Fruit fly (Drosophila melanogaster): ENCODE measurements around the gene CG14563.

Gene CG14563

DNA sequence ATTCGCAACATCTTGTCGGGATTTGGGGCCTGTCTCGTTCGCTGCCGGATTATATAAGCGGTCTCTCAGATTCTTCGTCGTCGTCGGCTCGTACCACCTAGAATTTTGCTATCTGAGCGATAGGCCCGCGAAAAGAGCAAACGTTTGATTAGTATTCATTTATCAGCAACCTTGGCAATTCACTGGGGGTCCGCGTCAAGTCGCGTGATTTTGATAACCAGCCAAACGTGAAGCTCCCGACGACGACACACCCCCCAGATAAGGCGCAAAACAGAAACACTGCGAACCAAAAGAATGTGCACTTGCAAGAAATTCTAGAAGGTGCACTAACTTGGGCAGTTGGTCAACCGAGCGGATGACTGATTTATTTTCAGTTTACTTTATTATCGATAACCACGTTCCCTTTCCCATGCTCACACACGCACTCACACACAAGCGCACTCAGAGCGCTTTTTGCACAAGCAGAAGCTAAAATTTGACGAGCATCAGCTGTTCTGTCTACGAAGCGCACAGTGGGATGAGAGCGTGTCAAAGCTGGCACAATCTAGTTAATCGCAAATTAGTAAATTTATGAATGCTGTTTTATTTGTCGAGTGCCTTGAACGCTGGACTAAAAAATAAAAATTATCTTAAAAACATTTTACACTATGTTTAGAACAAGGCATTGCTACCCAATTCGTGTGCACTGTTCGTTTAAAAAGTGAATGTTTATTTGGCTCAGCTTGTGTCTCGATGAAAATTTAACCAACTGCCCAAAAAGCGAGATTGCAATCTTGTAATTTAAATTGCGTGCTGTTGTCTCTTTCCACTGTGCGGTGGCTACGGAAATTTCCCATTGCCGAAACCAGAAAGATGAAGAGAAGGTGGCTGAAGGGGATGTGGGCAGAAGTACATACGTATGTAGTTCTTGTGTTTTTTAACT is 2.2 kb downstream of the CG14563 start (continued):
- TF ChIP-seq CG4282 (GFP tag; optimal IDR thresholded peaks at IDR 0.05), result peak; percentile 74
- peak; percentile 88 for TF ChIP-seq D19A (tag; optimal IDR thresholded peaks at IDR 0.05)
- peak; percentile 94 for TF ChIP-seq CG3281 (GFP tag; optimal IDR thresholded peaks at IDR 0.05)
- peak; percentile 90 for TF ChIP-seq Chrac-16 (GFP tag; optimal IDR thresholded peaks at IDR 0.05)
- TF ChIP-seq CG32532 (GFP tag; IDR thresholded peaks at IDR 0.05), result peak; percentile 89
- TF ChIP-seq bbx (GFP tag; IDR thresholded peaks at IDR 0.05; ENCODE audit: partially characterized antibody), result no peak
- TF ChIP-seq vnd (GFP tag; IDR thresholded peaks at IDR 0.05; ENCODE audit: partially characterized antibody), result 0 out of 3 replicates have a peak, but pooled peaks have one; percentile 30
- peak; percentile 91 for TF ChIP-seq gsb (GFP tag; IDR thresholded peaks at IDR 0.05)
- peak; percentile 81 to 96 for TF ChIP-seq Pdp1 (GFP tag; optimal IDR thresholded peaks at IDR 0.05)
- TF ChIP-seq Opbp (GFP tag; IDR thresholded peaks at IDR 0.05; ENCODE audit: partially characterized antibody), result no peak
- peak; percentile 80 for TF ChIP-seq Jarid2 (GFP tag; optimal IDR thresholded peaks at IDR 0.05)
- TF ChIP-seq ash1 (GFP tag; optimal IDR thresholded peaks at IDR 0.05), result peak; percentile 59
- peak; percentile 95 for TF ChIP-seq CG2712 (tag; optimal IDR thresholded peaks at IDR 0.05)
- TF ChIP-seq Awh (GFP tag; IDR thresholded peaks at IDR 0.05), result peak; percentile 88
- TF ChIP-seq CG14965 (GFP tag; optimal IDR thresholded peaks at IDR 0.05; ENCODE audit: borderline replicate concordance), result peak; percentile 77
- TF ChIP-seq CkIIα-i1 (GFP tag; IDR thresholded peaks at IDR 0.05), result peak; percentile 78
- TF ChIP-seq CG7786 (GFP tag; optimal IDR thresholded peaks at IDR 0.05), result peak; percentile 87
- peak; percentile 92 for TF ChIP-seq stc (GFP tag; IDR thresholded peaks at IDR 0.05)
- peak; percentile 87 for TF ChIP-seq CG10274 (GFP tag; optimal IDR thresholded peaks at IDR 0.05)
- TF ChIP-seq Ets97D (GFP tag; optimal IDR thresholded peaks at IDR 0.05), result peak; percentile 80
- TF ChIP-seq CG17359 (tag; optimal IDR thresholded peaks at IDR 0.05), result peak; percentile 91
- TF ChIP-seq disco-r (GFP tag; optimal IDR thresholded peaks at IDR 0.05), result peak; percentile 89
- peak; percentile 75 for TF ChIP-seq trem (tag; optimal IDR thresholded peaks at IDR 0.05)
- TF ChIP-seq CG10979 (tag; optimal IDR thresholded peaks at IDR 0.05), result peak; percentile 92
- TF ChIP-seq luna (GFP tag; optimal IDR thresholded peaks at IDR 0.05), result peak; percentile 84
- peak; percentile 72 for TF ChIP-seq Myb (GFP tag; optimal IDR thresholded peaks at IDR 0.05)
- TF ChIP-seq CG10147 (GFP tag; optimal IDR thresholded peaks at IDR 0.05), result peak; percentile 92
- TF ChIP-seq CG12104 (GFP tag; optimal IDR thresholded peaks at IDR 0.05), result peak; percentile 94
- TF ChIP-seq CG30403 (GFP tag; optimal IDR thresholded peaks at IDR 0.05), result peak; percentile 95
- TF ChIP-seq CG3726 (GFP tag; IDR thresholded peaks at IDR 0.05), result peak; percentile 91
- TF ChIP-seq sqz (GFP tag; optimal IDR thresholded peaks at IDR 0.05), result no peak
- peak; percentile 49 for TF ChIP-seq CG13287 (GFP tag; IDR thresholded peaks at IDR 0.05; ENCODE audit: partially characterized antibody)
- TF ChIP-seq CG11723 (GFP tag; optimal IDR thresholded peaks at IDR 0.05), result peak; percentile 90
- peak; percentile 73 for TF ChIP-seq her (GFP tag; optimal IDR thresholded peaks at IDR 0.05)
- peak; percentile 15 for TF ChIP-seq kni (GFP tag; optimal IDR thresholded peaks at IDR 0.05)
- peak; percentile 92 for TF ChIP-seq CG2875 (GFP tag; optimal IDR thresholded peaks at IDR 0.05)
- TF ChIP-seq CG16813 (GFP tag; IDR thresholded peaks at IDR 0.05; ENCODE audit: partially characterized antibody), result 0 out of 3 replicates have a peak, but pooled peaks have one; percentile 15
- TF ChIP-seq oc (tag; optimal IDR thresholded peaks at IDR 0.05), result peak; percentile 87
- peak; percentile 94 for TF ChIP-seq CG33213 (GFP tag; optimal IDR thresholded peaks at IDR 0.05)
- peak; percentile 86 for TF ChIP-seq CG15601 (tag; optimal IDR thresholded peaks at IDR 0.05)
- TF ChIP-seq chinmo (GFP tag; IDR thresholded peaks at IDR 0.05; ENCODE audit: partially characterized antibody), result peak; percentile 80; the same call in 2 of the 4 replicates
- peak; percentile 92 for TF ChIP-seq CG34422 (GFP tag; IDR thresholded peaks at IDR 0.05)
- TF ChIP-seq CG4730 (GFP tag; IDR thresholded peaks at IDR 0.05), result peak; percentile 86
- TF ChIP-seq CG14667 (GFP tag; IDR thresholded peaks at IDR 0.05), result peak; percentile 89
- TF ChIP-seq CG2120 (GFP tag; optimal IDR thresholded peaks at IDR 0.05), result peak; percentile 94
- TF ChIP-seq dmrt99B (tag; optimal IDR thresholded peaks at IDR 0.05), result peak; percentile 96
- peak; percentile 83 for TF ChIP-seq CG31388 (GFP tag; optimal IDR thresholded peaks at IDR 0.05)

All from whole organism, embryonic.